Fruit fly (Drosophila melanogaster): ENCODE results near the gene CG33285.

The CG33285 gene

DNA sequence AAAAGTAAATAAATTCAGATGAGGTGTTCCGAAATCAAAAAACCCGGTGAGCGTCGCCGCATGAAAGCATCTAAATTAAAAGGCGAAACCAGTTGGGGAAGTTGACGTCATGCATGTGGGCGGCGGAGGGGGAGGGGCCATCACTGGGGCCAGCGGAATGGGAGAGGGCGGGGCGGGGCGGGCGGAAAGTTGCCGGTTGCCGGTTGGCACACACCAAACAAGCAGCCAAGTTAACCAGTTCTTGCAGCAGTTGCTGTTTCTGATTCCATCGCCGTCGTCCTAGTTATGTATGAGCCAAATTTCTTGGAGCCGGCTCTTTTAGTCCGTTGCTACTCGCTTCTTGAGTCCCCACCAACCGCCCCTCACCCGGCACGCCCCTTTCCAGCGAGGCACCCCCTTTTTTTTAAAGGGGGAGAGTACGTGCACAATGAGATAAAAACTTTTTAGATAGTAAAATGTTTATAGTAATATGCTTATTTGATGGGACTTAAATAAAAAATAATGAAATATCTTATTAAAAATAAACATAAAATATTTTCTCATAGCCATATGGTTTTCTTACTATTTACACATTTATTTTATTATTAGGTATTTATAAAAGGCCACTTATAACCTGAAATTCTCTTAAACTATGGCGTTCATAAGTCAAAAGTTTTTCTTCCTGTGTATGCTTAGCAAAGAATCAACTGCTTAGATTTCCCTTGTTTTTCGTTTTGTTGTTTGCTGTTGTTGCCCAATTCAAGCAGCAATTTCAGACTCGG is 36.4 kb downstream of the CG33285 start (continued):
- TF ChIP-seq Neu2 (GFP tag; optimal IDR thresholded peaks at IDR 0.05; ENCODE audit: borderline replicate concordance), result no peak
- TF ChIP-seq CG18599 (GFP tag; optimal IDR thresholded peaks at IDR 0.05), result peak; percentile 11
- TF ChIP-seq Ada2b (GFP tag; IDR thresholded peaks at IDR 0.05), result no peak
- TF ChIP-seq Sox102F (GFP tag; optimal IDR thresholded peaks at IDR 0.05), result peak; percentile 18
- TF ChIP-seq pita (GFP tag; optimal IDR thresholded peaks at IDR 0.05), result no peak
- TF ChIP-seq dati (GFP tag; IDR thresholded peaks at IDR 0.05), result peak; percentile 16; the same call in 1 of the 2 replicates
- TF ChIP-seq Elba2 (GFP tag; optimal IDR thresholded peaks at IDR 0.05), result no peak
- no peak for TF ChIP-seq CG10209 (GFP tag; optimal IDR thresholded peaks at IDR 0.05)
- no peak for TF ChIP-seq Bteb2 (GFP tag; optimal IDR thresholded peaks at IDR 0.05)
- TF ChIP-seq Nf-YC (tag; optimal IDR thresholded peaks at IDR 0.05), result no peak
- no peak for TF ChIP-seq E2f1 (GFP tag; IDR thresholded peaks at IDR 0.05)
- TF ChIP-seq CG11093 (GFP tag; IDR thresholded peaks at IDR 0.05), result no peak
- peak; percentile 20 for TF ChIP-seq Drgx (GFP tag; IDR thresholded peaks at IDR 0.05)
- TF ChIP-seq CG17385 (GFP tag; optimal IDR thresholded peaks at IDR 0.05), result no peak
- TF ChIP-seq CG18262 (tag; optimal IDR thresholded peaks at IDR 0.05), result no peak
- TF ChIP-seq Mad (GFP tag; optimal IDR thresholded peaks at IDR 0.05), result no peak
- no peak for TF ChIP-seq jumu (GFP tag; optimal IDR thresholded peaks at IDR 0.05)
- TF ChIP-seq Awh (GFP tag; IDR thresholded peaks at IDR 0.05), result no peak
- TF ChIP-seq unpg (GFP tag; optimal IDR thresholded peaks at IDR 0.05), result no peak
- TF ChIP-seq CG9932 (GFP tag; IDR thresholded peaks at IDR 0.05), result peak; percentile 24; the same call in 1 of the 2 replicates
- no peak for TF ChIP-seq Dek (tag; optimal IDR thresholded peaks at IDR 0.05)
- no peak for TF ChIP-seq Sry-δ (GFP tag; optimal IDR thresholded peaks at IDR 0.05)
- no peak for TF ChIP-seq CG14965 (GFP tag; optimal IDR thresholded peaks at IDR 0.05; ENCODE audit: borderline replicate concordance)
- TF ChIP-seq HmgD (GFP tag; optimal IDR thresholded peaks at IDR 0.05), result no peak
- no peak for TF ChIP-seq Doc3 (GFP tag; IDR thresholded peaks at IDR 0.05; ENCODE audit: partially characterized antibody)
- TF ChIP-seq BtbVII (GFP tag; optimal IDR thresholded peaks at IDR 0.05), result no peak
- no peak for TF ChIP-seq pb (GFP tag; optimal IDR thresholded peaks at IDR 0.05)
- TF ChIP-seq Med (GFP tag), result no peak
- TF ChIP-seq CG4328 (GFP tag; optimal IDR thresholded peaks at IDR 0.05), result no peak
- TF ChIP-seq sr (GFP tag; IDR thresholded peaks at IDR 0.05), result peak; percentile 49; the same call in 1 of the 3 replicates
- no peak for TF ChIP-seq pan (optimal IDR thresholded peaks at IDR 0.05)
- TF ChIP-seq pan (GFP tag; optimal IDR thresholded peaks at IDR 0.05 in 1 of 2, IDR thresholded peaks at IDR 0.05 in 1 of 2), result no peak
- peak; percentile 11 for TF ChIP-seq nom (GFP tag; optimal IDR thresholded peaks at IDR 0.05)
- no peak for TF ChIP-seq CG12071 (GFP tag; optimal IDR thresholded peaks at IDR 0.05)
- TF ChIP-seq unc-4 (GFP tag; IDR thresholded peaks at IDR 0.05; ENCODE audit: partially characterized antibody), result no peak
- no peak for TF ChIP-seq lov (optimal IDR thresholded peaks at IDR 0.05)
- TF ChIP-seq lov (GFP tag; IDR thresholded peaks at IDR 0.05), result 0 out of 3 replicates have a peak, but pooled peaks have one; percentile 12
- TF ChIP-seq CG17912 (GFP tag; optimal IDR thresholded peaks at IDR 0.05), result no peak
- no peak for TF ChIP-seq CG10959 (GFP tag; IDR thresholded peaks at IDR 0.05)
- TF ChIP-seq CG10979 (tag; optimal IDR thresholded peaks at IDR 0.05), result no peak
- TF ChIP-seq CG17612 (GFP tag; IDR thresholded peaks at IDR 0.05), result no peak
- no peak for TF ChIP-seq HLH3B (GFP tag; IDR thresholded peaks at IDR 0.05)
- TF ChIP-seq Dll (GFP tag; IDR thresholded peaks at IDR 0.05; ENCODE audit: partially characterized antibody), result no peak
- no peak for TF ChIP-seq CG3163 (GFP tag; optimal IDR thresholded peaks at IDR 0.05)
- TF ChIP-seq stc (GFP tag; IDR thresholded peaks at IDR 0.05), result 0 out of 2 replicates have a peak, but pooled peaks have one; percentile 5
- TF ChIP-seq CG6175 (GFP tag; IDR thresholded peaks at IDR 0.05), result 0 out of 3 replicates have a peak, but pooled peaks have one; percentile 64
- TF ChIP-seq CG11247 (GFP tag; IDR thresholded peaks at IDR 0.05), result no peak
- TF ChIP-seq CG13775 (GFP tag; optimal IDR thresholded peaks at IDR 0.05), result no peak
- no peak for TF ChIP-seq ac (GFP tag; optimal IDR thresholded peaks at IDR 0.05)
- no peak for TF ChIP-seq Lpt (GFP tag; optimal IDR thresholded peaks at IDR 0.05)

Data from whole organism, embryonic.